Worm (Caenorhabditis elegans) whole organism, L1 larva: ENCODE data around the gene F55E10.4.

Experiments used
- C16A3.4 ChIP-seq: fragments of 150-350 bp; optimal IDR thresholded peaks from 2 replicates; lab custom pipeline; 2014; ENCODE audit warnings: missing biosample characterization, missing genetic modification characterization
- C34B4.2 ChIP-seq: sonication (generic microtip); optimal IDR thresholded peaks from 2 replicates; lab custom pipeline; 2017; ENCODE audit warnings: mild to moderate bottlenecking, missing genetic modification characterization, missing compliant biosample characterization
- aha-1 ChIP-seq: fragments of 150-350 bp; optimal IDR thresholded peaks from 2 replicates; lab custom pipeline; 2014; ENCODE audit warnings: missing biosample characterization, missing genetic modification characterization
- blmp-1 ChIP-seq: fragments of 150-350 bp; optimal IDR thresholded peaks from 2 replicates; lab custom pipeline; 2014; ENCODE audit warnings: missing biosample characterization, missing genetic modification characterization
- ceh-90 ChIP-seq: sonication (generic microtip); optimal IDR thresholded peaks from 2 replicates; lab custom pipeline; 2016; ENCODE audit warnings: missing genetic modification characterization, missing compliant biosample characterization
- ces-1 ChIP-seq: fragments of 150-350 bp; optimal IDR thresholded peaks from 2 replicates; lab custom pipeline; 2014; ENCODE audit warnings: missing biosample characterization, missing genetic modification reagents, missing genetic modification characterization
- efl-1 ChIP-seq, 4 experiments: fragments of 150-350 bp; optimal IDR thresholded peaks in 3 of 4; peaks in 1 of 4; 1 replicate in 1 of 4; 2 replicates in 3 of 4; lab custom pipeline; 2014; ENCODE audit warnings: missing biosample characterization in 2 of 4, missing genetic modification characterization in 2 of 4, missing genetic modification reagents in 2 of 4
- efl-3 ChIP-seq: fragments of 200-800 bp; sonication (Bioruptor generic); optimal IDR thresholded peaks from 2 replicates; lab custom pipeline; 2018; ENCODE audit warnings: mild to moderate bottlenecking, missing genetic modification characterization, missing compliant biosample characterization
- egl-13 ChIP-seq: sonication (generic microtip); optimal IDR thresholded peaks from 2 replicates; lab custom pipeline; 2016; ENCODE audit warnings: missing genotype, missing genetic modification reagents, missing genetic modification characterization, missing compliant biosample characterization
- egl-27 ChIP-seq, 2 experiments: fragments of 150-350 bp in 1 of 2; sonication (generic microtip); optimal IDR thresholded peaks; 3 replicates each; lab custom pipeline; 2017 to 2018; ENCODE audit warnings: missing biosample characterization in 2 of 2, missing genetic modification characterization in 2 of 2, missing genetic modification reagents in 2 of 2
- elt-2 ChIP-seq: sonication (generic microtip); optimal IDR thresholded peaks from 2 replicates; lab custom pipeline; 2016; ENCODE audit warnings: missing genetic modification characterization, mild to moderate bottlenecking, inconsistent platforms, missing compliant biosample characterization, missing genetic modification reagents
- elt-3 ChIP-seq, 6 experiments: fragments of 150-350 bp in 1 of 6; sonication (generic microtip); optimal IDR thresholded peaks; 2 replicates each; lab custom pipeline; 2017 to 2018; ENCODE audit warnings: missing biosample characterization in 6 of 6, missing genetic modification characterization in 6 of 6, inconsistent platforms in 1 of 6
- fkh-10 ChIP-seq: sonication (generic microtip); optimal IDR thresholded peaks from 2 replicates; lab custom pipeline; 2017; ENCODE audit warnings: missing biosample characterization, missing genetic modification reagents, missing genetic modification characterization
- fkh-4 ChIP-seq: sonication (generic microtip); optimal IDR thresholded peaks from 2 replicates; lab custom pipeline; 2016; ENCODE audit warnings: missing compliant biosample characterization, missing genetic modification characterization, borderline replicate concordance
- fos-1 ChIP-seq: fragments of 150-350 bp; optimal IDR thresholded peaks from 2 replicates; lab custom pipeline; 2014; ENCODE audit warnings: missing biosample characterization, missing genetic modification characterization
- hlh-17 ChIP-seq: fragments of 200-800 bp; sonication (Bioruptor generic); optimal IDR thresholded peaks from 2 replicates; lab custom pipeline; 2018; ENCODE audit warnings: missing genetic modification characterization, mild to moderate bottlenecking, missing compliant biosample characterization, moderate library complexity, borderline replicate concordance
- hlh-4 ChIP-seq: sonication (generic microtip); optimal IDR thresholded peaks from 2 replicates; lab custom pipeline; 2016; ENCODE audit warnings: mild to moderate bottlenecking, missing genetic modification characterization, missing compliant biosample characterization
- hpl-2 ChIP-seq: fragments of 150-350 bp; optimal IDR thresholded peaks from 2 replicates; lab custom pipeline; 2014; ENCODE audit warnings: missing biosample characterization, missing genetic modification reagents, missing genetic modification characterization
- irx-1 ChIP-seq: sonication (generic microtip); optimal IDR thresholded peaks from 2 replicates; lab custom pipeline; 2016; ENCODE audit warnings: missing genetic modification characterization, missing compliant biosample characterization
- isw-1 ChIP-seq: fragments of 200-800 bp; sonication (Bioruptor generic); IDR thresholded peaks from 2 replicates; pipeline ENCODE4 v1.3.6; 2022; ENCODE audit warnings: missing genetic modification characterization, missing compliant biosample characterization
- lin-14 ChIP-seq: fragments of 200-800 bp; sonication (Bioruptor generic); optimal IDR thresholded peaks from 2 replicates; lab custom pipeline; 2018; ENCODE audit warnings: mild to moderate bottlenecking, missing genetic modification characterization, moderate library complexity, missing compliant biosample characterization
- lin-39 ChIP-seq: fragments of 150-350 bp; optimal IDR thresholded peaks from 2 replicates; lab custom pipeline; 2014; ENCODE audit warnings: missing biosample characterization, missing genetic modification reagents, missing genetic modification characterization
- lir-3 ChIP-seq: sonication (generic microtip); optimal IDR thresholded peaks from 2 replicates; lab custom pipeline; 2016; ENCODE audit warnings: mild to moderate bottlenecking, missing genetic modification characterization, moderate library complexity, missing compliant biosample characterization; ENCODE audit not compliant: poor library complexity
- lsy-2 ChIP-seq, 2 experiments: fragments of 150-350 bp; optimal IDR thresholded peaks; 2 replicates each; lab custom pipeline; 2014; ENCODE audit warnings: missing biosample characterization in 2 of 2, missing genetic modification characterization in 2 of 2
- mdl-1 ChIP-seq, 2 experiments: fragments of 150-350 bp; optimal IDR thresholded peaks; 2 replicates each; lab custom pipeline; 2014 to 2017; ENCODE audit warnings: missing biosample characterization in 2 of 2, missing genetic modification characterization in 2 of 2, inconsistent platforms in 1 of 2
- mep-1 ChIP-seq: fragments of 150-350 bp; optimal IDR thresholded peaks from 2 replicates; lab custom pipeline; 2014; ENCODE audit warnings: missing biosample characterization, missing genetic modification characterization
- nhr-11 ChIP-seq: fragments of 150-350 bp; optimal IDR thresholded peaks from 2 replicates; lab custom pipeline; 2014; ENCODE audit warnings: missing biosample characterization, missing genetic modification characterization
- nhr-20 ChIP-seq: sonication (generic microtip); optimal IDR thresholded peaks from 2 replicates; lab custom pipeline; 2016; ENCODE audit warnings: mild to moderate bottlenecking, missing genetic modification characterization, missing compliant biosample characterization
- nhr-28 ChIP-seq: fragments of 150-350 bp; optimal IDR thresholded peaks from 2 replicates; lab custom pipeline; 2014; ENCODE audit warnings: missing biosample characterization, missing genetic modification characterization
- nhr-71 ChIP-seq: sonication (generic microtip); optimal IDR thresholded peaks from 2 replicates; lab custom pipeline; 2016; ENCODE audit warnings: mild to moderate bottlenecking, missing genetic modification characterization, moderate library complexity, missing compliant biosample characterization
- nhr-76 ChIP-seq: sonication (generic microtip); optimal IDR thresholded peaks from 2 replicates; lab custom pipeline; 2017; ENCODE audit warnings: missing biosample characterization, missing genetic modification characterization
- pag-3 ChIP-seq: sonication (generic microtip); optimal IDR thresholded peaks from 2 replicates; lab custom pipeline; 2017; ENCODE audit warnings: missing genetic modification characterization, mild to moderate bottlenecking, missing compliant biosample characterization, antibody characterized with exemption, borderline replicate concordance; ENCODE audit not compliant: insufficient read depth
- pax-3 ChIP-seq: fragments of 200-800 bp; sonication (Bioruptor generic); optimal IDR thresholded peaks from 2 replicates; lab custom pipeline; 2018; ENCODE audit warnings: mild to moderate bottlenecking, missing genetic modification characterization, moderate library complexity, missing compliant biosample characterization
- pqm-1 ChIP-seq: sonication (generic microtip); optimal IDR thresholded peaks from 3 replicates; lab custom pipeline; 2017; ENCODE audit warnings: missing biosample characterization, missing genetic modification characterization
- snpc-4 ChIP-seq: fragments of 150-350 bp; optimal IDR thresholded peaks from 2 replicates; lab custom pipeline; 2014; ENCODE audit warnings: missing biosample characterization, missing genetic modification characterization
- sptf-1 ChIP-seq: fragments of 150-350 bp; optimal IDR thresholded peaks from 2 replicates; lab custom pipeline; 2014; ENCODE audit warnings: missing biosample characterization, missing genetic modification characterization
- sup-37 ChIP-seq: fragments of 200-800 bp; sonication (Bioruptor generic); optimal IDR thresholded peaks from 2 replicates; lab custom pipeline; 2018; ENCODE audit warnings: mild to moderate bottlenecking, missing genetic modification characterization, missing compliant biosample characterization
- unc-130 ChIP-seq: fragments of 150-350 bp; optimal IDR thresholded peaks from 2 replicates; lab custom pipeline; 2017; ENCODE audit warnings: missing biosample characterization, missing genetic modification characterization, inconsistent platforms
- unc-86 ChIP-seq: sonication (generic microtip); optimal IDR thresholded peaks from 2 replicates; lab custom pipeline; 2016; ENCODE audit warnings: missing genetic modification characterization, missing compliant biosample characterization
- vab-15 ChIP-seq: sonication (generic microtip); optimal IDR thresholded peaks from 2 replicates; lab custom pipeline; 2017; ENCODE audit warnings: missing genotype, mild to moderate bottlenecking, missing genetic modification characterization, missing compliant biosample characterization
- xbp-1 ChIP-seq: sonication (generic microtip); optimal IDR thresholded peaks from 2 replicates; lab custom pipeline; 2016; ENCODE audit warnings: missing genetic modification characterization, missing compliant biosample characterization
- zag-1 ChIP-seq: fragments of 150-350 bp; optimal IDR thresholded peaks from 2 replicates; lab custom pipeline; 2014; ENCODE audit warnings: missing biosample characterization, missing genetic modification characterization
- zip-4 ChIP-seq: fragments of 200-800 bp; sonication (Bioruptor generic); optimal IDR thresholded peaks from 2 replicates; lab custom pipeline; 2018; ENCODE audit warnings: mild to moderate bottlenecking, missing genetic modification characterization, moderate library complexity, missing compliant biosample characterization
- ztf-11 ChIP-seq, 2 experiments: sonication (generic microtip); optimal IDR thresholded peaks; 2 replicates each; lab custom pipeline; 2016 to 2017; ENCODE audit warnings: missing genetic modification characterization in 2 of 2, missing biosample characterization in 1 of 2, missing compliant biosample characterization in 1 of 2

The F55E10.4 gene

DNA sequence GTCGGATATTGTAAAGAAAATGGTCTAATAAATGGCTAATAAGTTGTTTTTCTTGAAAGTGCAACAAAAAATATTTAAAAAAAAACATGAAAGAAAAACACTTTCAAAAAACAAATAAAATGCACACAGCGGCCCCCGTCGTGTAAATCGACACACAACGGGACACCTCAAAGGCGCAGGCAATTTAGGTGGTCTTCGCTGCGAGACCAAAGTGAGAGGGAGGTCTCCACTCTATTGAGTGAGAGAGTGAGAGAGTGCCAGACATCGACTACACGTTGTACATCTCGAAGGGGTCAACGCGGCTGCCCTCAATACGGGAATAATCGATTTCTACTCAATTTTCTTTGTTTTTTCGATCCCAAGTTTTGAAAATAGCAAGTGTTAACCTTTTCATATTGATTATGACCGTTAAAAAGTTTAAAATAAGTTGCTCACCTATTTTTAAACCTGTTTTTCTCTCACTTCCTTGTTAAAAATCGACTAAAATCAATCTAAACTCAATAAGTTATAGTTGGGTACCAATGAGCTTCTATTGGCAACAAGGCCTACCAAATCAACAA, 40.9 kb downstream of the F55E10.4 start, which contains the start of gene sec-16A.2 (continued):
- TF ChIP-seq nhr-11 (tag; lab: Kevin White, UChicago) (no peak), efl-1 (optimal IDR thresholded peaks at IDR 0.05; lab: Kevin White, UChicago) (peak; percentile 42 to 71), efl-1 (GFP tag; optimal IDR thresholded peaks at IDR 0.05 in 1 of 2; lab: Kevin White, UChicago) (peak in 1 of 2 experiments; percentile 19), egl-13 (tag; lab: Kevin White, UChicago) (no peak), sptf-1 (no peak), fkh-10 (GFP tag; lab: Kevin White, UChicago) (no peak), zag-1 (no peak), ztf-11 (tag; optimal IDR thresholded peaks at IDR 0.05; lab: Kevin White, UChicago) (peak in 1 of 2 experiments; percentile 1), snpc-4 (tag; lab: Kevin White, UChicago) (no peak), mdl-1 (tag; optimal IDR thresholded peaks at IDR 0.05; lab: Kevin White, UChicago) (peak in 1 of 2 experiments; percentile 78), lin-14 (GFP tag; lab: Kevin White, UChicago) (peak; percentile 90), ces-1 (GFP tag; lab: Kevin White, UChicago) (no peak), lin-39 (tag; lab: Kevin White, UChicago) (no peak), blmp-1 (tag; lab: Kevin White, UChicago) (peak; percentile 77), fkh-4 (tag; lab: Kevin White, UChicago) (no peak), nhr-71 (tag; lab: Kevin White, UChicago) (peak; percentile 75), isw-1 (peak; percentile 21), pax-3 (no peak), hlh-17 (no peak), xbp-1 (peak; percentile 66), vab-15 (tag; lab: Kevin White, UChicago) (peak; percentile 67), efl-3 (no peak), C34B4.2 (no peak), lsy-2 (tag; optimal IDR thresholded peaks at IDR 0.05; lab: Kevin White, UChicago) (peak; percentile 57 to 80), aha-1 (tag; lab: Kevin White, UChicago) (no peak), pag-3 (tag; lab: Kevin White, UChicago) (no peak), hlh-4 (no peak), C16A3.4 (peak; percentile 55), zip-4 (GFP tag; lab: Kevin White, UChicago) (no peak), sup-37 (GFP tag; lab: Kevin White, UChicago) (no peak), elt-2 (no peak), unc-86 (no peak), elt-3 (tag; optimal IDR thresholded peaks at IDR 0.05; lab: Kevin White, UChicago) (peak in 1 of 6 experiments; percentile 30), irx-1 (tag; lab: Kevin White, UChicago) (peak; percentile 11), ceh-90 (tag; lab: Kevin White, UChicago) (no peak), nhr-20 (tag; lab: Kevin White, UChicago) (peak; percentile 68), nhr-76 (tag; lab: Kevin White, UChicago) (no peak), pqm-1 (tag; lab: Kevin White, UChicago) (no peak), unc-130 (tag; lab: Kevin White, UChicago) (peak; percentile 7), fos-1 (tag; lab: Kevin White, UChicago) (peak; percentile 34), egl-27 (tag; optimal IDR thresholded peaks at IDR 0.05; lab: Kevin White, UChicago) (no peak), lir-3 (tag; lab: Kevin White, UChicago) (no peak), nhr-28 (tag; lab: Kevin White, UChicago) (no peak), mep-1 (tag; lab: Kevin White, UChicago) (peak; percentile 56), hpl-2 (GFP tag; lab: Kevin White, UChicago) (no peak)
- TF ChIP-seq, all 84 proteins: peak for 35
